Fruit fly (Drosophila melanogaster) whole organism, embryonic: ENCODE measurements around the gene CG14866.

Source experiments
- Aef1 ChIP-seq: fragments of 200-800 bp; sonication (Bioruptor generic); IDR thresholded peaks from 3 replicates; pipeline ENCODE4 v1.3.6; 2022; ENCODE audit warnings: missing biosample characterization, missing genetic modification characterization
- Atf-2 ChIP-seq: fragments of 200-800 bp; sonication (Bioruptor generic); optimal IDR thresholded peaks from 2 replicates; lab custom pipeline; 2016; ENCODE audit warnings: missing biosample characterization, missing genetic modification characterization
- CG10462 ChIP-seq: fragments of 200-800 bp; sonication (Bioruptor generic); optimal IDR thresholded peaks from 2 replicates; lab custom pipeline; 2016; ENCODE audit warnings: missing biosample characterization, missing genetic modification characterization
- CG10654 ChIP-seq: fragments of 200-800 bp; sonication (Bioruptor generic); optimal IDR thresholded peaks from 2 replicates; lab custom pipeline; 2016; ENCODE audit warnings: missing biosample characterization, missing genetic modification characterization
- CG12236 ChIP-seq: fragments of 200-800 bp; sonication (Bioruptor generic); optimal IDR thresholded peaks from 2 replicates; lab custom pipeline; 2016; ENCODE audit warnings: missing biosample characterization, missing genetic modification characterization
- CG12391 ChIP-seq: fragments of 200-800 bp; sonication (Bioruptor generic); optimal IDR thresholded peaks from 3 replicates; lab custom pipeline; 2018; ENCODE audit warnings: missing biosample characterization, mild to moderate bottlenecking, missing genetic modification characterization, moderate library complexity
- CG14667 ChIP-seq: fragments of 200-800 bp; sonication (Bioruptor generic); IDR thresholded peaks from 2 replicates; pipeline ENCODE4 v1.3.6; 2022; ENCODE audit warnings: missing biosample characterization, missing genetic modification characterization
- CG14860 ChIP-seq: fragments of 200-800 bp; sonication (Bioruptor generic); IDR thresholded peaks from 3 replicates; pipeline ENCODE4 v1.3.6; 2022; ENCODE audit warnings: missing biosample characterization, missing genetic modification characterization; ENCODE audit not compliant: partially characterized antibody
- CG15269 ChIP-seq: fragments of 200-800 bp; sonication (Bioruptor generic); optimal IDR thresholded peaks from 2 replicates; lab custom pipeline; 2018; ENCODE audit warnings: missing biosample characterization, mild to moderate bottlenecking, missing genetic modification characterization, moderate library complexity
- CG1647 ChIP-seq: fragments of 200-800 bp; sonication (Bioruptor generic); optimal IDR thresholded peaks from 3 replicates; lab custom pipeline; 2016; ENCODE audit warnings: missing biosample characterization, missing genetic modification characterization
- CG18011 ChIP-seq: fragments of 200-800 bp; sonication (Bioruptor generic); optimal IDR thresholded peaks from 2 replicates; lab custom pipeline; 2017; ENCODE audit warnings: missing biosample characterization, missing genetic modification characterization, mild to moderate bottlenecking, moderate library complexity, missing genotype
- CG2120 ChIP-seq: fragments of 200-800 bp; sonication (Bioruptor generic); optimal IDR thresholded peaks from 3 replicates; lab custom pipeline; 2016; ENCODE audit warnings: missing biosample characterization, missing genetic modification characterization
- CG2129 ChIP-seq: fragments of 200-800 bp; sonication (Bioruptor generic); IDR thresholded peaks from 2 replicates; pipeline ENCODE4 v1.3.6; 2022; ENCODE audit warnings: missing biosample characterization, missing genetic modification characterization; ENCODE audit not compliant: partially characterized antibody
- CG2202 ChIP-seq: fragments of 200-800 bp; sonication (Bioruptor generic); optimal IDR thresholded peaks from 2 replicates; lab custom pipeline; 2018; ENCODE audit warnings: missing biosample characterization, mild to moderate bottlenecking, missing genetic modification characterization
- CG2678 ChIP-seq: fragments of 200-800 bp; sonication (Bioruptor generic); optimal IDR thresholded peaks from 3 replicates; lab custom pipeline; 2019; ENCODE audit warnings: missing biosample characterization, mild to moderate bottlenecking, missing genetic modification characterization, moderate library complexity
- CG30020 ChIP-seq: fragments of 200-800 bp; optimal IDR thresholded peaks from 2 replicates; lab custom pipeline; 2019; ENCODE audit warnings: missing biosample characterization, mild to moderate bottlenecking, missing genetic modification characterization, moderate library complexity
- CG30403 ChIP-seq: fragments of 200-800 bp; sonication (Bioruptor generic); optimal IDR thresholded peaks from 3 replicates; lab custom pipeline; 2016; ENCODE audit warnings: missing biosample characterization, missing genetic modification characterization
- CG4282 ChIP-seq: fragments of 200-800 bp; sonication (Bioruptor generic); optimal IDR thresholded peaks from 2 replicates; lab custom pipeline; 2016; ENCODE audit warnings: missing biosample characterization, missing genetic modification characterization
- CG4617 ChIP-seq: fragments of 200-800 bp; sonication (Bioruptor generic); optimal IDR thresholded peaks from 3 replicates; lab custom pipeline; 2016; ENCODE audit warnings: missing biosample characterization, missing genetic modification characterization, borderline replicate concordance
- CG7372 ChIP-seq: fragments of 200-800 bp; sonication (Bioruptor generic); IDR thresholded peaks from 2 replicates; pipeline ENCODE4 v1.3.6; 2022; ENCODE audit warnings: missing biosample characterization, missing genetic modification characterization
- CG7786 ChIP-seq: fragments of 200-800 bp; sonication (Bioruptor generic); optimal IDR thresholded peaks from 2 replicates; lab custom pipeline; 2016; ENCODE audit warnings: missing biosample characterization, missing genetic modification characterization
- CG8089 ChIP-seq: fragments of 200-800 bp; sonication (Bioruptor generic); optimal IDR thresholded peaks from 3 replicates; lab custom pipeline; 2016; ENCODE audit warnings: missing biosample characterization, missing genetic modification characterization
- CG9817 ChIP-seq: fragments of 200-800 bp; sonication (Bioruptor generic); optimal IDR thresholded peaks from 2 replicates; lab custom pipeline; 2018; ENCODE audit warnings: missing biosample characterization, mild to moderate bottlenecking, missing genetic modification characterization, moderate library complexity
- H15 ChIP-seq: fragments of 200-800 bp; sonication (Bioruptor generic); IDR thresholded peaks from 3 replicates; pipeline ENCODE4 v1.3.6; 2022; ENCODE audit warnings: missing biosample characterization, missing genetic modification characterization
- HmgZ ChIP-seq: fragments of 200-800 bp; sonication (Bioruptor generic); optimal IDR thresholded peaks from 2 replicates; lab custom pipeline; 2018; ENCODE audit warnings: missing biosample characterization, mild to moderate bottlenecking, missing genetic modification characterization
- Hmr ChIP-seq: fragments of 200-800 bp; sonication (Bioruptor generic); optimal IDR thresholded peaks from 3 replicates; lab custom pipeline; 2017; ENCODE audit warnings: mild to moderate bottlenecking, missing biosample characterization, missing genetic modification reagents, missing genetic modification characterization
- Oaz ChIP-seq: fragments of 200-800 bp; sonication (Bioruptor generic); IDR thresholded peaks from 2 replicates; pipeline ENCODE4 v1.3.6; 2022; ENCODE audit warnings: missing biosample characterization, missing genetic modification characterization
- ap ChIP-seq: fragments of 200-800 bp; sonication (Bioruptor generic); IDR thresholded peaks from 2 replicates; pipeline ENCODE4 v1.3.6; 2022; ENCODE audit warnings: missing biosample characterization, missing genetic modification characterization
- az2 ChIP-seq: fragments of 200-800 bp; sonication (Bioruptor generic); optimal IDR thresholded peaks from 3 replicates; lab custom pipeline; 2016; ENCODE audit warnings: missing biosample characterization, missing genetic modification characterization
- bcd ChIP-seq: fragments of 200-800 bp; sonication (Bioruptor generic); optimal IDR thresholded peaks from 2 replicates; lab custom pipeline; 2017; ENCODE audit warnings: missing biosample characterization, mild to moderate bottlenecking, missing genetic modification characterization
- br ChIP-seq: fragments of >200 bp; optimal IDR thresholded peaks from 2 replicates; lab custom pipeline; 2017
- cad ChIP-seq: fragments of >200 bp; optimal IDR thresholded peaks from 2 replicates; lab custom pipeline; 2017; ENCODE audit warnings: missing biosample characterization, missing genetic modification characterization
- dan ChIP-seq: fragments of 200-800 bp; sonication (Bioruptor generic); IDR thresholded peaks from 2 replicates; pipeline ENCODE4 v1.3.6; 2022; ENCODE audit warnings: missing biosample characterization, missing genetic modification characterization
- dmrt11E ChIP-seq: fragments of 200-800 bp; sonication (Bioruptor generic); optimal IDR thresholded peaks from 3 replicates; lab custom pipeline; 2018; ENCODE audit warnings: missing biosample characterization, mild to moderate bottlenecking, missing genetic modification characterization, moderate library complexity
- emc ChIP-seq: fragments of 200-800 bp; sonication (Bioruptor generic); optimal IDR thresholded peaks from 2 replicates; lab custom pipeline; 2016; ENCODE audit warnings: missing biosample characterization, missing genetic modification characterization
- ems ChIP-seq: fragments of 200-800 bp; sonication (Bioruptor generic); optimal IDR thresholded peaks from 3 replicates; lab custom pipeline; 2016; ENCODE audit warnings: missing biosample characterization, missing genetic modification characterization
- en ChIP-seq: fragments of 200-800 bp; sonication (Bioruptor generic); optimal IDR thresholded peaks from 2 replicates; lab custom pipeline; 2016; ENCODE audit warnings: missing biosample characterization, missing genetic modification characterization
- fd64A ChIP-seq: fragments of 200-800 bp; sonication (Bioruptor generic); optimal IDR thresholded peaks from 3 replicates; lab custom pipeline; 2018; ENCODE audit warnings: missing biosample characterization, mild to moderate bottlenecking, missing genetic modification characterization
- hb ChIP-seq: fragments of 200-800 bp; sonication (Bioruptor generic); IDR thresholded peaks from 3 replicates; pipeline ENCODE4 v1.3.6; 2022; ENCODE audit warnings: missing biosample characterization, missing genetic modification characterization; ENCODE audit not compliant: partially characterized antibody
- hbn ChIP-seq: fragments of 200-800 bp; sonication (Bioruptor generic); IDR thresholded peaks from 2 replicates; pipeline ENCODE4 v1.3.6; 2022; ENCODE audit warnings: missing biosample characterization, missing genetic modification characterization; ENCODE audit not compliant: partially characterized antibody
- hth ChIP-seq: fragments of >200 bp; optimal IDR thresholded peaks from 2 replicates; lab custom pipeline; 2017; ENCODE audit warnings: inconsistent platforms
- onecut ChIP-seq: fragments of 200-800 bp; sonication (Bioruptor generic); IDR thresholded peaks from 2 replicates; pipeline ENCODE4 v1.3.6; 2022; ENCODE audit warnings: missing biosample characterization, missing genetic modification characterization
- ranshi ChIP-seq: fragments of 200-800 bp; sonication (Bioruptor generic); IDR thresholded peaks from 2 replicates; pipeline ENCODE4 v1.3.6; 2022; ENCODE audit warnings: missing biosample characterization, missing genetic modification characterization
- schlank ChIP-seq: fragments of 200-800 bp; sonication (Bioruptor generic); optimal IDR thresholded peaks from 2 replicates; lab custom pipeline; 2018; ENCODE audit warnings: missing biosample characterization, mild to moderate bottlenecking, missing genetic modification characterization
- sd ChIP-seq: fragments of 200-800 bp; sonication (Bioruptor generic); optimal IDR thresholded peaks from 3 replicates; lab custom pipeline; 2018; ENCODE audit warnings: missing biosample characterization, mild to moderate bottlenecking, missing genetic modification characterization, moderate library complexity
- seq ChIP-seq: fragments of 200-800 bp; sonication (Bioruptor generic); IDR thresholded peaks from 2 replicates; pipeline ENCODE4 v1.3.6; 2022; ENCODE audit warnings: missing biosample characterization, missing genetic modification characterization
- sna ChIP-seq: fragments of 200-800 bp; sonication (Bioruptor generic); IDR thresholded peaks from 2 replicates; pipeline ENCODE4 v1.3.6; 2022; ENCODE audit warnings: missing biosample characterization, missing genetic modification characterization; ENCODE audit not compliant: partially characterized antibody
- sob ChIP-seq: fragments of 200-800 bp; sonication (Bioruptor generic); IDR thresholded peaks from 2 replicates; pipeline ENCODE4 v1.3.6; 2022; ENCODE audit warnings: missing biosample characterization, missing genetic modification characterization
- twi ChIP-seq: fragments of 200-800 bp; optimal IDR thresholded peaks from 2 replicates; lab custom pipeline; 2019; ENCODE audit warnings: missing biosample characterization, mild to moderate bottlenecking, missing genetic modification characterization, moderate library complexity
- wdn ChIP-seq: fragments of 200-800 bp; sonication (Bioruptor generic); IDR thresholded peaks from 2 replicates; pipeline ENCODE4 v1.3.6; 2022; ENCODE audit warnings: missing biosample characterization, missing genetic modification characterization

CG14866 gene

DNA sequence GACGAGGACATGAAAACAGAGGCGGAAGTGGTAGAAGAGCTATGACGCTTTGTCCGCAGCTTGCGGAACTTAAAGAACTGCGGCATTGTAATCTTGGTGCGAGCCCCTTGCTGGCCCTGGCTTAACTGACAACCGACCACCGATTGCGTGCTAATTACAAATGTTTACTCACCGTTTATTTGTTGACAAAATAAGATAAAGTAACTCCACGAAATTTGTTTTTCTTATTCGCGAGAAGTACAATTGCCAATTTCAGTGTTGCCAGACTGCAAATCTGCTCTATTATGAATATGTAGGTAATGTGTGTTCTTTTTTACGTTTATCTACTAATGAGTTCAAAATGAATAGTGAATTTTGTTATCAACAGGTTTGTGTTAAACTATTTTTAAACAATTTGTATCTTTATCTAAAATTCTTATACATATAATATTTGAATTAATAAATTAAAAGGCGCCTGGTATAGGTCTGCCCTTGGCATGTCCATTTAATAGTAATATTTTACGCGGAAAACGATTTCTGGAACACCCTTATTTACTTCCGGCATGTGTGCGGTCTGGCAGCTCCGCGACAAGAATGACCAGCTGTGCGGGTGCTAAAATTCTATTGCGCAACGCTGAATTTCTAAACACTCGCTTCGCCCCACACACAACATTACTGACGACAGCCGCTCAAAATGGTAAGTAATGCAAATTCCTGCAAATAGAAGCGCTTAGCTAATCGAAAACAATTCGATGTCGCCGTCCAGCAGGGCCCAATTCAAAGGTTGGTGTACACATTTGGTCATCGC, 40.6 kb downstream of the CG14866 start, which contains the start of the genes Atg4b and Hibch (continued):
- no peak for TF ChIP-seq fd64A (GFP tag; lab: Kevin White, UChicago)
- peak; percentile 31 for TF ChIP-seq ems (GFP tag; lab: Kevin White, UChicago)
- TF ChIP-seq wdn (GFP tag; lab: Robert Waterston, UW) = peak; percentile 79
- TF ChIP-seq CG4282 (GFP tag; lab: Kevin White, UChicago) = no peak
- TF ChIP-seq CG14667 (GFP tag; lab: Robert Waterston, UW) = peak; percentile 75
- TF ChIP-seq br (lab: Kevin White, UChicago) = no peak
- no peak for TF ChIP-seq sd (tag; lab: Kevin White, UChicago)
- peak; percentile 18 for TF ChIP-seq schlank (tag; lab: Kevin White, UChicago)
- TF ChIP-seq seq (GFP tag; lab: Robert Waterston, UW) = peak; percentile 68
- TF ChIP-seq dan = peak; percentile 57
- no peak for TF ChIP-seq en (GFP tag; lab: Kevin White, UChicago)
- no peak for TF ChIP-seq hb (GFP tag; lab: Robert Waterston, UW)
- peak; percentile 93 for TF ChIP-seq CG2678 (tag; lab: Kevin White, UChicago)
- no peak for TF ChIP-seq hth (lab: Kevin White, UChicago)
- TF ChIP-seq hbn (GFP tag; lab: Robert Waterston, UW) = no peak
- peak; percentile 77 for TF ChIP-seq ranshi (GFP tag; lab: Robert Waterston, UW)
- peak; percentile 48 for TF ChIP-seq CG2202 (tag; lab: Kevin White, UChicago)
- peak; percentile 48; the same call in 1 of the 2 replicates for TF ChIP-seq Oaz (GFP tag; lab: Robert Waterston, UW)
- TF ChIP-seq Hmr (GFP tag; lab: Kevin White, UChicago) = no peak
- TF ChIP-seq CG7786 (GFP tag; lab: Kevin White, UChicago) = no peak
- TF ChIP-seq Aef1 (GFP tag; lab: Robert Waterston, UW) = peak; percentile 80
- peak; percentile 49 for TF ChIP-seq onecut (GFP tag; lab: Robert Waterston, UW)
- TF ChIP-seq CG2129 (GFP tag; lab: Robert Waterston, UW) = no peak
- TF ChIP-seq Atf-2 = no peak
- TF ChIP-seq CG14860 (GFP tag; lab: Robert Waterston, UW) = no peak
- peak; percentile 73; the same call in 2 of the 3 replicates for TF ChIP-seq H15 (GFP tag; lab: Robert Waterston, UW)
- peak; percentile 53; the same call in 1 of the 2 replicates for TF ChIP-seq ap (GFP tag; lab: Robert Waterston, UW)
- TF ChIP-seq az2 = peak; percentile 82
- TF ChIP-seq CG30020 (tag; lab: Kevin White, UChicago) = peak; percentile 79
- TF ChIP-seq emc (GFP tag; lab: Kevin White, UChicago) = no peak
- TF ChIP-seq CG9817 (tag; lab: Kevin White, UChicago) = peak; percentile 90
- TF ChIP-seq cad = no peak
- peak; percentile 8 for TF ChIP-seq CG1647 (GFP tag; lab: Kevin White, UChicago)
- peak; percentile 82 for TF ChIP-seq CG4617 (GFP tag; lab: Kevin White, UChicago)
- peak; percentile 77 for TF ChIP-seq HmgZ
- peak; percentile 57 for TF ChIP-seq CG10462 (GFP tag; lab: Kevin White, UChicago)
- TF ChIP-seq CG7372 (GFP tag; lab: Robert Waterston, UW) = peak; percentile 84
- peak; percentile 58 for TF ChIP-seq CG18011
- TF ChIP-seq bcd (GFP tag; lab: Kevin White, UChicago) = peak; percentile 86
- TF ChIP-seq CG12391 = peak; percentile 90
- TF ChIP-seq CG15269 (tag; lab: Kevin White, UChicago) = peak; percentile 85
- TF ChIP-seq CG10654 = peak; percentile 76
- TF ChIP-seq sna (GFP tag; lab: Robert Waterston, UW) = no peak
- TF ChIP-seq CG2120 (GFP tag; lab: Kevin White, UChicago) = peak; percentile 77
- TF ChIP-seq CG8089 (GFP tag; lab: Kevin White, UChicago) = no peak
- peak; percentile 83 for TF ChIP-seq sob (GFP tag; lab: Robert Waterston, UW)
- TF ChIP-seq CG12236 (GFP tag; lab: Kevin White, UChicago) = no peak
- peak; percentile 86 for TF ChIP-seq twi
- TF ChIP-seq dmrt11E = peak; percentile 78
- peak; percentile 91 for TF ChIP-seq CG30403 (GFP tag; lab: Kevin White, UChicago)
